In the genomic region with DNA sequence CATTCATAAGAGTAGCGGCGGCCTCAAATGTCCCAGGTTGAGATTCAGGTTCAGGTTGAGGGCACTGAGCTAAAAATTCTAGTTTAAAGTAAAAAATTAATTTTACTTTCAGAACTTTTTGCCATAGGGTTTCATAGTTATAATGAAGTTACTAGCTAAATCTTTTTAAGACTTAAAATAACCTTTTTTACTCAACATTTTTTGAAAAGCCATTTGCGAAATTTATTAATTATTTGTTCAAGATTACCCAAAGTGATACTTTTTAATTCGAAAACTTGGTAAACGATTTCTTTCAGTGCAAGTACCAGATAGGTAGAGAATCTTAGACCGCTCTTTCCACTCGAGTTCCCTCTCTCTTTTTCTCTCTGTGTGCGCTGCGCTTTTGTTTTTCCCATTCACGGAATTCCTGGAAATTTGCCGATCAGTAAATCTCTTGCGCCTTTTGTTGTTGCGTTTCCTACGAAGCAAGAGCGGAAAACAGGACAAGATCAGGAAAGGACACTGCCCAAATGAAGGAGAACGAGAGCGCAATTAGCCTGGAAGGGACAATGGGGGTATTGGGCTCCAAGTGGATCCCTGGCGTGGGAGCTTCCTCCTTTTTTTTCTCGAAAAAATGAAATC, we compare ENCODE assay signal across 4 fruit fly cellular contexts.
TF ChIP-seq lines count a peak whose summit lies in the region.

No protein-coding gene starts in this region.

- no peak for TF ChIP-seq CTCF in whole organism, embryonic (GFP tag; optimal IDR thresholded peaks at IDR 0.05; lab: Kevin White, UChicago)

TF ChIP-seq in whole organism, embryonic, 481 proteins besides CTCF, POLR2A, EP300 and RAD21 (continues in another document):
- peak; percentile 40 for TF ChIP-seq CG12104 (GFP tag; optimal IDR thresholded peaks at IDR 0.05; lab: Kevin White, UChicago)
- peak; percentile 89 for TF ChIP-seq trem (tag; optimal IDR thresholded peaks at IDR 0.05; lab: Kevin White, UChicago)
- peak in 1 of 2 experiments; percentile 14 for TF ChIP-seq Trl (optimal IDR thresholded peaks at IDR 0.05; lab: Kevin White, UChicago)
- TF ChIP-seq Trl (GFP tag; optimal IDR thresholded peaks at IDR 0.05; lab: Kevin White, UChicago), result peak; percentile 43
- peak; percentile 69 for TF ChIP-seq CG8359 (GFP tag; optimal IDR thresholded peaks at IDR 0.05; lab: Kevin White, UChicago; ENCODE audit: borderline replicate concordance)
- peak; percentile 67 for TF ChIP-seq CG4424 (GFP tag; optimal IDR thresholded peaks at IDR 0.05; lab: Kevin White, UChicago)
- peak; percentile 61 for TF ChIP-seq Oli (tag; optimal IDR thresholded peaks at IDR 0.05; lab: Kevin White, UChicago)
- TF ChIP-seq Hmx (GFP tag; optimal IDR thresholded peaks at IDR 0.05; lab: Kevin White, UChicago), result no peak
- TF ChIP-seq chn (GFP tag; optimal IDR thresholded peaks at IDR 0.05; lab: Kevin White, UChicago), result peak; percentile 45
- TF ChIP-seq sens (GFP tag; lab: Kevin White, UChicago), result peak; percentile 95
- TF ChIP-seq CG15601 (tag; optimal IDR thresholded peaks at IDR 0.05; lab: Kevin White, UChicago), result peak; percentile 71
- peak; percentile 85 for TF ChIP-seq CG8765 (GFP tag; IDR thresholded peaks at IDR 0.05; lab: Robert Waterston, UW)
- TF ChIP-seq CG3407 (GFP tag; optimal IDR thresholded peaks at IDR 0.05; lab: Kevin White, UChicago), result peak; percentile 20
- peak; percentile 98 for TF ChIP-seq zf30C (GFP tag; optimal IDR thresholded peaks at IDR 0.05; lab: Kevin White, UChicago)
- TF ChIP-seq CG6254 (GFP tag; optimal IDR thresholded peaks at IDR 0.05; lab: Kevin White, UChicago), result peak; percentile 42
- TF ChIP-seq CG18599 (GFP tag; optimal IDR thresholded peaks at IDR 0.05; lab: Kevin White, UChicago), result peak; percentile 6
- peak; percentile 47 for TF ChIP-seq stwl (tag; optimal IDR thresholded peaks at IDR 0.05; lab: Kevin White, UChicago)
- no peak for TF ChIP-seq pfk (GFP tag; optimal IDR thresholded peaks at IDR 0.05; lab: Kevin White, UChicago)
- peak; percentile 44 for TF ChIP-seq Camta (GFP tag; optimal IDR thresholded peaks at IDR 0.05; lab: Kevin White, UChicago)
- peak; percentile 87 for TF ChIP-seq nom (GFP tag; optimal IDR thresholded peaks at IDR 0.05; lab: Kevin White, UChicago)

TF ChIP-seq in whole organism, prepupa, 60 proteins besides CTCF, POLR2A, EP300 and RAD21 (continues in another document):
- TF ChIP-seq CG10669 (GFP tag; optimal IDR thresholded peaks at IDR 0.05; lab: Kevin White, UChicago) (peak; percentile 89), CG16779 (tag; optimal IDR thresholded peaks at IDR 0.05; lab: Kevin White, UChicago) (peak; percentile 81), CG6163 (GFP tag; IDR thresholded peaks at IDR 0.05; lab: Robert Waterston, UW) (peak; percentile 77; the same call in 2 of the 3 replicates), Gug (GFP tag; IDR thresholded peaks at IDR 0.05; lab: Robert Waterston, UW) (peak; percentile 58), acj6 (GFP tag; optimal IDR thresholded peaks at IDR 0.05; lab: Kevin White, UChicago) (peak; percentile 89), fd59A (GFP tag; optimal IDR thresholded peaks at IDR 0.05; lab: Kevin White, UChicago) (peak; percentile 89), net (GFP tag; optimal IDR thresholded peaks at IDR 0.05; lab: Kevin White, UChicago) (peak; percentile 87), Eip93F (GFP tag; optimal IDR thresholded peaks at IDR 0.05; lab: Kevin White, UChicago) (peak; percentile 40), achi (GFP tag; optimal IDR thresholded peaks at IDR 0.05; lab: Kevin White, UChicago) (peak; percentile 91), Hr39 (GFP tag; optimal IDR thresholded peaks at IDR 0.05; lab: Kevin White, UChicago) (peak; percentile 79), CG11294 (GFP tag; IDR thresholded peaks at IDR 0.05; lab: Robert Waterston, UW) (no peak), Smox (GFP tag; optimal IDR thresholded peaks at IDR 0.05; lab: Kevin White, UChicago) (peak; percentile 84), CG6276 (GFP tag; optimal IDR thresholded peaks at IDR 0.05; lab: Kevin White, UChicago) (peak; percentile 56), CG11762 (GFP tag; optimal IDR thresholded peaks at IDR 0.05; lab: Kevin White, UChicago; ENCODE audit: insufficient read depth) (peak; percentile 82), Sox15 (GFP tag; optimal IDR thresholded peaks at IDR 0.05; lab: Kevin White, UChicago) (peak; percentile 74), ss (GFP tag; optimal IDR thresholded peaks at IDR 0.05; lab: Kevin White, UChicago) (peak; percentile 92 to 94), salr (GFP tag; optimal IDR thresholded peaks at IDR 0.05; lab: Kevin White, UChicago) (peak; percentile 63 to 86), spab (GFP tag; optimal IDR thresholded peaks at IDR 0.05; lab: Kevin White, UChicago) (peak; percentile 91), CG1621 (tag; optimal IDR thresholded peaks at IDR 0.05; lab: Kevin White, UChicago) (peak; percentile 73), vri (GFP tag; optimal IDR thresholded peaks at IDR 0.05; lab: Kevin White, UChicago) (peak; percentile 73), Met (GFP tag; optimal IDR thresholded peaks at IDR 0.05; lab: Kevin White, UChicago) (peak; percentile 91)

TF ChIP-seq in whole organism, pupa, 21 proteins besides CTCF, POLR2A, EP300 and RAD21:
- TF ChIP-seq CG10348 (GFP tag; IDR thresholded peaks at IDR 0.05; lab: Robert Waterston, UW) (no peak), CG14655 (GFP tag; optimal IDR thresholded peaks at IDR 0.05; lab: Kevin White, UChicago) (peak; percentile 89), CG8159 (tag; optimal IDR thresholded peaks at IDR 0.05; lab: Kevin White, UChicago) (peak; percentile 95), CG4496 (GFP tag; IDR thresholded peaks at IDR 0.05; lab: Robert Waterston, UW) (peak; percentile 27; the same call in 1 of the 3 replicates), CG9948 (tag; optimal IDR thresholded peaks at IDR 0.05; lab: Kevin White, UChicago) (peak; percentile 93), Ets98B (GFP tag; IDR thresholded peaks at IDR 0.05; lab: Robert Waterston, UW) (no peak), EcR (GFP tag; optimal IDR thresholded peaks at IDR 0.05; lab: Kevin White, UChicago) (peak; percentile 44), CG15710 (tag; optimal IDR thresholded peaks at IDR 0.05; lab: Kevin White, UChicago) (peak; percentile 92), CG8301 (tag; optimal IDR thresholded peaks at IDR 0.05; lab: Kevin White, UChicago) (peak; percentile 77), CG32121 (GFP tag; IDR thresholded peaks at IDR 0.05; lab: Robert Waterston, UW) (0 out of 2 replicates have a peak, but pooled peaks have one; percentile 20), Snoo (tag; optimal IDR thresholded peaks at IDR 0.05; lab: Kevin White, UChicago) (peak; percentile 84), CG17806 (tag; optimal IDR thresholded peaks at IDR 0.05; lab: Kevin White, UChicago) (peak; percentile 92), CG34367 (tag; optimal IDR thresholded peaks at IDR 0.05; lab: Kevin White, UChicago) (peak; percentile 87), D1 (tag; optimal IDR thresholded peaks at IDR 0.05; lab: Kevin White, UChicago) (peak; percentile 85), Pif1B (GFP tag; optimal IDR thresholded peaks at IDR 0.05; lab: Kevin White, UChicago) (peak; percentile 84), rn (GFP tag; IDR thresholded peaks at IDR 0.05; lab: Robert Waterston, UW) (no peak), gl (tag; optimal IDR thresholded peaks at IDR 0.05; lab: Kevin White, UChicago) (peak; percentile 73), CG12605 (GFP tag; IDR thresholded peaks at IDR 0.05; lab: Robert Waterston, UW) (peak; percentile 39; the same call in 1 of the 2 replicates), fd96Ca (GFP tag; IDR thresholded peaks at IDR 0.05; lab: Robert Waterston, UW) (no peak), CG13204 (GFP tag; optimal IDR thresholded peaks at IDR 0.05; lab: Kevin White, UChicago) (peak; percentile 77), Pif1A (GFP tag; optimal IDR thresholded peaks at IDR 0.05; lab: Kevin White, UChicago) (peak; percentile 86)

TF ChIP-seq in whole organism, wandering third instar larva, 38 proteins besides CTCF, POLR2A, EP300 and RAD21 (continues in another document):
- TF ChIP-seq foxo (GFP tag; optimal IDR thresholded peaks at IDR 0.05; lab: Kevin White, UChicago), result peak; percentile 4 to 89
- TF ChIP-seq sv (GFP tag; optimal IDR thresholded peaks at IDR 0.05; lab: Kevin White, UChicago), result peak; percentile 41
- TF ChIP-seq N (GFP tag; optimal IDR thresholded peaks at IDR 0.05; lab: Kevin White, UChicago), result no peak
- TF ChIP-seq Jra (GFP tag; optimal IDR thresholded peaks at IDR 0.05; lab: Kevin White, UChicago), result peak; percentile 55
- no peak for TF ChIP-seq Myc (optimal IDR thresholded peaks at IDR 0.05; lab: Kevin White, UChicago)
- peak; percentile 79 for TF ChIP-seq Hnf4 (GFP tag; optimal IDR thresholded peaks at IDR 0.05; lab: Kevin White, UChicago)
- peak; percentile 34 for TF ChIP-seq sage (GFP tag; optimal IDR thresholded peaks at IDR 0.05; lab: Kevin White, UChicago)
- TF ChIP-seq CG32264 (GFP tag; optimal IDR thresholded peaks at IDR 0.05; lab: Kevin White, UChicago), result peak; percentile 54
- TF ChIP-seq fru (GFP tag; optimal IDR thresholded peaks at IDR 0.05; lab: Kevin White, UChicago), result peak; percentile 93
- peak; percentile 65 for TF ChIP-seq dmrt93B (GFP tag; optimal IDR thresholded peaks at IDR 0.05; lab: Kevin White, UChicago)
- TF ChIP-seq tai (GFP tag; optimal IDR thresholded peaks at IDR 0.05; lab: Kevin White, UChicago), result peak; percentile 63
- no peak for TF ChIP-seq lola (GFP tag; optimal IDR thresholded peaks at IDR 0.05; lab: Kevin White, UChicago)
- peak; percentile 89 for TF ChIP-seq ey (GFP tag; optimal IDR thresholded peaks at IDR 0.05; lab: Kevin White, UChicago)
- peak; percentile 74 for TF ChIP-seq CG9705 (GFP tag; optimal IDR thresholded peaks at IDR 0.05; lab: Kevin White, UChicago)
- peak; percentile 85 for TF ChIP-seq rgr (GFP tag; optimal IDR thresholded peaks at IDR 0.05; lab: Kevin White, UChicago)
- peak; percentile 76 for TF ChIP-seq psq (GFP tag; optimal IDR thresholded peaks at IDR 0.05; lab: Kevin White, UChicago)
- peak; percentile 85 for TF ChIP-seq OdsH (GFP tag; optimal IDR thresholded peaks at IDR 0.05; lab: Kevin White, UChicago)
- TF ChIP-seq h (GFP tag; optimal IDR thresholded peaks at IDR 0.05; lab: Kevin White, UChicago), result peak; percentile 91
- TF ChIP-seq woc (GFP tag; optimal IDR thresholded peaks at IDR 0.05; lab: Kevin White, UChicago), result peak; percentile 86
- peak; percentile 90 for TF ChIP-seq HLH106 (tag; optimal IDR thresholded peaks at IDR 0.05; lab: Kevin White, UChicago)
- peak; percentile 43 for TF ChIP-seq CrebA (GFP tag; optimal IDR thresholded peaks at IDR 0.05; lab: Kevin White, UChicago; ENCODE audit: borderline replicate concordance)
- peak; percentile 42 for TF ChIP-seq brk (GFP tag; optimal IDR thresholded peaks at IDR 0.05; lab: Kevin White, UChicago)
- TF ChIP-seq Abd-B (GFP tag; optimal IDR thresholded peaks at IDR 0.05; lab: Kevin White, UChicago), result no peak
- no peak for TF ChIP-seq Hr83 (GFP tag; optimal IDR thresholded peaks at IDR 0.05; lab: Kevin White, UChicago; ENCODE audit: poor library complexity, severe bottlenecking)
- TF ChIP-seq GATAd (GFP tag; optimal IDR thresholded peaks at IDR 0.05; lab: Kevin White, UChicago), result no peak
- TF ChIP-seq br (GFP tag; optimal IDR thresholded peaks at IDR 0.05; lab: Kevin White, UChicago), result peak; percentile 84
- TF ChIP-seq Sp1 (GFP tag; optimal IDR thresholded peaks at IDR 0.05; lab: Kevin White, UChicago), result peak; percentile 90
